Worm (Caenorhabditis elegans) whole organism, early embryonic: ENCODE results near the gene T25B9.3.

Experiments used
- B0310.2 ChIP-seq: sonication (generic microtip); optimal IDR thresholded peaks from 2 replicates; lab custom pipeline; 2016; ENCODE audit warnings: mild to moderate bottlenecking, missing genetic modification characterization, missing compliant biosample characterization
- F13C5.2 ChIP-seq: sonication (generic microtip); optimal IDR thresholded peaks from 2 replicates; lab custom pipeline; 2017; ENCODE audit warnings: mild to moderate bottlenecking, missing genetic modification characterization, inconsistent platforms, missing compliant biosample characterization
- aly-1 ChIP-seq: sonication (generic microtip); optimal IDR thresholded peaks from 2 replicates; lab custom pipeline; 2016; ENCODE audit warnings: missing genetic modification characterization, missing compliant biosample characterization
- ama-1 ChIP-seq: fragments of 150-350 bp; optimal IDR thresholded peaks from 2 replicates; lab custom pipeline; 2014
- ceh-13 ChIP-seq: fragments of 200-800 bp; sonication (Bioruptor generic); optimal IDR thresholded peaks from 2 replicates; lab custom pipeline; 2018; ENCODE audit warnings: mild to moderate bottlenecking, missing genetic modification characterization, missing compliant biosample characterization
- ceh-36 ChIP-seq: sonication (generic microtip); optimal IDR thresholded peaks from 2 replicates; lab custom pipeline; 2016; ENCODE audit warnings: missing genetic modification characterization, inconsistent platforms, missing compliant biosample characterization
- ets-7 ChIP-seq: sonication (generic microtip); optimal IDR thresholded peaks from 2 replicates; lab custom pipeline; 2016; ENCODE audit warnings: missing genotype, missing genetic modification characterization, missing compliant biosample characterization
- flt-1 ChIP-seq: fragments of 200-800 bp; sonication (Bioruptor generic); IDR thresholded peaks from 2 replicates; pipeline ENCODE4 v1.3.6; 2022; ENCODE audit warnings: missing genetic modification characterization, missing compliant biosample characterization
- hmbx-1 ChIP-seq: sonication (generic microtip); optimal IDR thresholded peaks from 2 replicates; lab custom pipeline; 2016; ENCODE audit warnings: mild to moderate bottlenecking, missing genetic modification characterization, missing compliant biosample characterization
- hmg-4 ChIP-seq: fragments of 200-800 bp; sonication (Bioruptor generic); optimal IDR thresholded peaks from 2 replicates; lab custom pipeline; 2018; ENCODE audit warnings: mild to moderate bottlenecking, missing genetic modification characterization, missing compliant biosample characterization
- hnd-1 ChIP-seq: sonication (generic microtip); optimal IDR thresholded peaks from 2 replicates; lab custom pipeline; 2016; ENCODE audit warnings: missing genetic modification characterization, missing compliant biosample characterization
- pes-1 ChIP-seq: fragments of 200-800 bp; sonication (Bioruptor generic); IDR thresholded peaks from 2 replicates; pipeline ENCODE4 v1.3.6; 2022; ENCODE audit warnings: missing genetic modification reagents, missing genetic modification characterization, missing compliant biosample characterization
- scrt-1 ChIP-seq: fragments of 200-800 bp; sonication (Bioruptor generic); IDR thresholded peaks from 2 replicates; pipeline ENCODE4 v1.3.6; 2022; ENCODE audit warnings: missing genetic modification characterization, missing compliant biosample characterization
- sea-1 ChIP-seq: fragments of 200-800 bp; sonication (Bioruptor generic); conservative IDR thresholded peaks from 2 replicates; pipeline ENCODE4 v1.3.6; 2022; ENCODE audit warnings: missing genetic modification characterization, missing compliant biosample characterization
- tbx-11 ChIP-seq: fragments of 200-800 bp; sonication (Bioruptor generic); IDR thresholded peaks from 2 replicates; pipeline ENCODE4 v1.3.6; 2022; ENCODE audit warnings: missing genetic modification characterization, missing compliant biosample characterization
- tbx-37 ChIP-seq: fragments of 200-800 bp; sonication (Bioruptor generic); conservative IDR thresholded peaks from 2 replicates; pipeline ENCODE4 v1.3.6; 2022; ENCODE audit warnings: missing genetic modification reagents, missing genetic modification characterization, missing compliant biosample characterization
- tra-4 ChIP-seq: sonication (generic microtip); optimal IDR thresholded peaks from 2 replicates; lab custom pipeline; 2017; ENCODE audit warnings: missing genetic modification characterization, missing compliant biosample characterization

The T25B9.3 gene

ce11 chrIV:10754685-10755084 is 10.1 kb downstream of the T25B9.3 start, which contains the start of gene T25B9.5:
TSS of gene T25B9.5 (minus strand) at chrIV:10754785.
- TF ChIP-seq B0310.2 (tag; lab: Kevin White, UChicago) (no peak), scrt-1 (GFP tag; lab: Robert Waterston, UW) (no peak), aly-1 (tag; lab: Kevin White, UChicago) (no peak), sea-1 (GFP tag; lab: Robert Waterston, UW) (no peak), ceh-13 (GFP tag; lab: Kevin White, UChicago) (no peak), ets-7 (tag; lab: Kevin White, UChicago) (no peak), pes-1 (no peak), F13C5.2 (tag; lab: Kevin White, UChicago) (no peak), hmbx-1 (tag; lab: Kevin White, UChicago) (no peak), ama-1 (lab: Kevin White, UChicago) (no peak), tbx-37 (GFP tag; lab: Robert Waterston, UW) (no peak), tra-4 (tag; lab: Kevin White, UChicago) (no peak), flt-1 (GFP tag; lab: Robert Waterston, UW) (no peak), ceh-36 (tag; lab: Kevin White, UChicago) (no peak), tbx-11 (GFP tag; lab: Robert Waterston, UW) (no peak)

ce11 chrIV:10757616-10758193 is 13.1 kb downstream of the T25B9.3 start, which contains the start of the genes T25B9.4 and T25B9.6:
TSS of gene T25B9.4 (minus strand) at chrIV:10757716.
TSS of gene T25B9.6 (plus strand) at chrIV:10758143.
- TF ChIP-seq B0310.2 (tag; lab: Kevin White, UChicago) (no peak), sea-1 (GFP tag; lab: Robert Waterston, UW) (no peak), hmg-4 (no peak), ceh-13 (GFP tag; lab: Kevin White, UChicago) (no peak), aly-1 (tag; lab: Kevin White, UChicago) (no peak), flt-1 (GFP tag; lab: Robert Waterston, UW) (no peak), scrt-1 (GFP tag; lab: Robert Waterston, UW) (no peak), ets-7 (tag; lab: Kevin White, UChicago) (no peak), ceh-36 (tag; lab: Kevin White, UChicago) (no peak), tbx-37 (GFP tag; lab: Robert Waterston, UW) (no peak), pes-1 (no peak), tbx-11 (GFP tag; lab: Robert Waterston, UW) (no peak), hnd-1 (no peak), F13C5.2 (tag; lab: Kevin White, UChicago) (no peak), ama-1 (lab: Kevin White, UChicago) (no peak), tra-4 (tag; lab: Kevin White, UChicago) (no peak), hmbx-1 (tag; lab: Kevin White, UChicago) (no peak)

ce11 chrIV:10761344-10761743 is 16.8 kb downstream of the T25B9.3 start, which contains the start of gene ugt-54:
TSS of gene ugt-54 (plus strand) at chrIV:10761698.
- TF ChIP-seq tbx-11 (GFP tag; lab: Robert Waterston, UW) (no peak), ama-1 (lab: Kevin White, UChicago) (no peak), scrt-1 (GFP tag; lab: Robert Waterston, UW) (no peak), pes-1 (no peak), B0310.2 (tag; lab: Kevin White, UChicago) (no peak), aly-1 (tag; lab: Kevin White, UChicago) (no peak), ceh-36 (tag; lab: Kevin White, UChicago) (no peak), tra-4 (tag; lab: Kevin White, UChicago) (no peak), hmg-4 (no peak), hnd-1 (no peak), F13C5.2 (tag; lab: Kevin White, UChicago) (no peak), ets-7 (tag; lab: Kevin White, UChicago) (no peak)

ce11 chrIV:10764206-10764605 is 19.6 kb downstream of the T25B9.3 start, which contains the start of gene T25B9.11:
TSS of gene T25B9.11 (plus strand) at chrIV:10764506.
- no peak for TF ChIP-seq sea-1 (GFP tag; lab: Robert Waterston, UW)
- no peak for TF ChIP-seq ets-7 (tag; lab: Kevin White, UChicago)
- no peak for TF ChIP-seq hnd-1
- TF ChIP-seq tbx-11 (GFP tag; lab: Robert Waterston, UW): no peak

ce11 chrIV:10765053-10765452 is 20.5 kb downstream of the T25B9.3 start, which contains the start of gene T25B9.12:
TSS of gene T25B9.12 (plus strand) at chrIV:10765353.
- TF ChIP-seq tra-4 (tag; lab: Kevin White, UChicago) (no peak), B0310.2 (tag; lab: Kevin White, UChicago) (no peak), F13C5.2 (tag; lab: Kevin White, UChicago) (no peak), hnd-1 (no peak), tbx-37 (GFP tag; lab: Robert Waterston, UW) (no peak), pes-1 (no peak), scrt-1 (GFP tag; lab: Robert Waterston, UW) (no peak), tbx-11 (GFP tag; lab: Robert Waterston, UW) (no peak), aly-1 (tag; lab: Kevin White, UChicago) (no peak), ceh-36 (tag; lab: Kevin White, UChicago) (no peak), hmbx-1 (tag; lab: Kevin White, UChicago) (no peak), ceh-13 (GFP tag; lab: Kevin White, UChicago) (no peak), ama-1 (lab: Kevin White, UChicago) (no peak), flt-1 (GFP tag; lab: Robert Waterston, UW) (no peak), ets-7 (tag; lab: Kevin White, UChicago) (no peak)

- no peak for TF ChIP-seq ets-7 (tag; lab: Kevin White, UChicago)
- no peak for TF ChIP-seq hmg-4
- TF ChIP-seq sea-1 (GFP tag; lab: Robert Waterston, UW): no peak
- no peak for TF ChIP-seq hnd-1
- TF ChIP-seq B0310.2 (tag; lab: Kevin White, UChicago): no peak
Measured at ce11 chrIV:10766071-10766470, 21.5 kb downstream of the T25B9.3 start.

ce11 chrIV:10768146-10768636 is 23.6 kb downstream of the T25B9.3 start, which contains the start of gene T25B9.8:
TSS of gene T25B9.8 (minus strand) at chrIV:10768196.
- TF ChIP-seq scrt-1 (GFP tag; lab: Robert Waterston, UW) (no peak), ceh-36 (tag; lab: Kevin White, UChicago) (no peak), B0310.2 (tag; lab: Kevin White, UChicago) (no peak), tbx-37 (GFP tag; lab: Robert Waterston, UW) (no peak), hmbx-1 (tag; lab: Kevin White, UChicago) (no peak)
